Fruit fly (Drosophila melanogaster): ENCODE measurements around the gene Rfx.
"Not testable (repeated sequence)": the region's sequence is repeated elsewhere in the genome, so short reads cannot be mapped to it uniquely, and the experiment has no call there.

Rfx gene

dm6 chr3R:10386945-10387344 lies 9.1 kb upstream of the Rfx start:
- TF ChIP-seq Rel (GFP tag; optimal IDR thresholded peaks at IDR 0.05), result not testable (repeated sequence)
- peak; percentile 59 for TF ChIP-seq Rel (tag; optimal IDR thresholded peaks at IDR 0.05)

- TF ChIP-seq Rel (GFP tag; optimal IDR thresholded peaks at IDR 0.05), result not testable (repeated sequence)
- TF ChIP-seq Rel (tag; optimal IDR thresholded peaks at IDR 0.05), result peak; percentile 46
Observed at dm6 chr3R:10384474-10384873, 6.6 kb upstream of the Rfx start.

dm6 chr3R:10380979-10381378 lies 3.1 kb upstream of the Rfx start:
- TF ChIP-seq Rel (GFP tag; optimal IDR thresholded peaks at IDR 0.05), result not testable (repeated sequence)
- TF ChIP-seq Rel (tag; optimal IDR thresholded peaks at IDR 0.05), result peak; percentile 23

- TF ChIP-seq brk (GFP tag; optimal IDR thresholded peaks at IDR 0.05) (no peak), GATAd (GFP tag; optimal IDR thresholded peaks at IDR 0.05) (no peak), Hr83 (GFP tag; optimal IDR thresholded peaks at IDR 0.05; ENCODE audit: poor library complexity, severe bottlenecking) (no peak), jim (GFP tag; optimal IDR thresholded peaks at IDR 0.05) (no peak), Sp1 (GFP tag; optimal IDR thresholded peaks at IDR 0.05) (no peak), CG32264 (GFP tag; optimal IDR thresholded peaks at IDR 0.05) (no peak), dl (GFP tag; optimal IDR thresholded peaks at IDR 0.05; ENCODE audit: insufficient read depth in 1 of 2, partially characterized antibody in 2 of 2) (no peak), Hnf4 (GFP tag; optimal IDR thresholded peaks at IDR 0.05) (no peak), pan (optimal IDR thresholded peaks at IDR 0.05) (no peak)
Observed at dm6 chr3R:10380025-10380424, 2.2 kb upstream of the Rfx start.

dm6 chr3R:10379409-10379808 lies 1.5 kb upstream of the Rfx start:
- TF ChIP-seq pan (optimal IDR thresholded peaks at IDR 0.05) (no peak), Jra (GFP tag; optimal IDR thresholded peaks at IDR 0.05) (no peak), HLH106 (tag; optimal IDR thresholded peaks at IDR 0.05) (no peak), ey (GFP tag; optimal IDR thresholded peaks at IDR 0.05) (no peak), fru (GFP tag; optimal IDR thresholded peaks at IDR 0.05) (no peak), foxo (GFP tag; optimal IDR thresholded peaks at IDR 0.05) (no peak), tai (GFP tag; optimal IDR thresholded peaks at IDR 0.05) (no peak), Mio (GFP tag; optimal IDR thresholded peaks at IDR 0.05) (no peak), lola (GFP tag; optimal IDR thresholded peaks at IDR 0.05) (no peak), Rel (GFP tag; optimal IDR thresholded peaks at IDR 0.05) (no peak), Rel (tag; optimal IDR thresholded peaks at IDR 0.05) (no peak), CG9705 (GFP tag; optimal IDR thresholded peaks at IDR 0.05) (no peak)

dm6 chr3R:10378989-10379388 lies 1.1 kb upstream of the Rfx start:
- TF ChIP-seq CG32264 (GFP tag; optimal IDR thresholded peaks at IDR 0.05) (no peak), ey (GFP tag; optimal IDR thresholded peaks at IDR 0.05) (no peak), Vsx2 (GFP tag; optimal IDR thresholded peaks at IDR 0.05; ENCODE audit: partially characterized antibody) (no peak), rgr (GFP tag; optimal IDR thresholded peaks at IDR 0.05) (no peak), N (GFP tag; optimal IDR thresholded peaks at IDR 0.05) (no peak), dsf (GFP tag; optimal IDR thresholded peaks at IDR 0.05; ENCODE audit: borderline replicate concordance) (no peak), pan (optimal IDR thresholded peaks at IDR 0.05) (no peak), Sp1 (GFP tag; optimal IDR thresholded peaks at IDR 0.05) (no peak), Jra (GFP tag; optimal IDR thresholded peaks at IDR 0.05) (no peak), usp (GFP tag; optimal IDR thresholded peaks at IDR 0.05) (no peak), foxo (GFP tag; optimal IDR thresholded peaks at IDR 0.05) (no peak), HLH106 (tag; optimal IDR thresholded peaks at IDR 0.05) (no peak), Dfd (GFP tag; optimal IDR thresholded peaks at IDR 0.05) (no peak), sv (GFP tag; optimal IDR thresholded peaks at IDR 0.05) (no peak), Hr83 (GFP tag; optimal IDR thresholded peaks at IDR 0.05; ENCODE audit: poor library complexity, severe bottlenecking) (no peak)

- TF ChIP-seq tai (GFP tag; optimal IDR thresholded peaks at IDR 0.05) (no peak), CG32264 (GFP tag; optimal IDR thresholded peaks at IDR 0.05) (no peak), Hr83 (GFP tag; optimal IDR thresholded peaks at IDR 0.05; ENCODE audit: poor library complexity, severe bottlenecking) (no peak), ey (GFP tag; optimal IDR thresholded peaks at IDR 0.05) (no peak), usp (GFP tag; optimal IDR thresholded peaks at IDR 0.05) (no peak), Dfd (GFP tag; optimal IDR thresholded peaks at IDR 0.05) (no peak), OdsH (GFP tag; optimal IDR thresholded peaks at IDR 0.05) (no peak), Jra (GFP tag; optimal IDR thresholded peaks at IDR 0.05) (no peak), jim (GFP tag; optimal IDR thresholded peaks at IDR 0.05) (no peak), psq (GFP tag; optimal IDR thresholded peaks at IDR 0.05) (no peak), lola (GFP tag; optimal IDR thresholded peaks at IDR 0.05) (no peak), GATAd (GFP tag; optimal IDR thresholded peaks at IDR 0.05) (no peak), h (GFP tag; optimal IDR thresholded peaks at IDR 0.05) (no peak), dsf (GFP tag; optimal IDR thresholded peaks at IDR 0.05; ENCODE audit: borderline replicate concordance) (no peak), Hr78 (GFP tag; optimal IDR thresholded peaks at IDR 0.05) (no peak), brk (GFP tag; optimal IDR thresholded peaks at IDR 0.05) (no peak), pan (optimal IDR thresholded peaks at IDR 0.05) (no peak)
Observed at dm6 chr3R:10370495-10370894, 7.4 kb downstream of the Rfx start.

Data from whole organism, wandering third instar larva.